Worm (Caenorhabditis elegans): ENCODE data around the gene srg-59.

DNA sequence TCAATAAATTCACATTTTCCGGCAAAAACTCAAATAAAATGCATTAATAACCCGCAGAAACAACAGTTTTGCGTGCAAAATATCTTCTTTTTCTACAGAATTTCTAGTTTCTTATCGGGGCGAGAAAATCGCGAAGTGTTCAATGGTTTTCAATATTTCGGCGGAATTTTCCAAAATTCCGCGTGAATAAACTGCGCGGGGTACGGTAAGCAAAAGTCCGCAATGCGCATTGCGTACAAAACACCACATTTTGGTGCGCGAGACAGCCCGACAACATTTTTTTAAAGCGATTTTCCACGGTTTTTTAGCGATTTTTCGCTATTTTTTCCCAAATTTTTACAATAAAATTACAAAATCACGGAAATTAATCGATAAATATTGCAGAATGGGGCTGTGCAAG lies 30.7 kb downstream of the srg-59 start, which contains the start of gene Y45G12B.2:
- TF ChIP-seq ama-1 (optimal IDR thresholded peaks at IDR 0.05) (no peak), lsy-2 (tag; optimal IDR thresholded peaks at IDR 0.05) (peak; percentile 98 to 99), ZK546.5 (tag; optimal IDR thresholded peaks at IDR 0.05) (no peak), aly-2 (tag; optimal IDR thresholded peaks at IDR 0.05) (no peak), fos-1 (tag; optimal IDR thresholded peaks at IDR 0.05) (peak; percentile 24), mdl-1 (tag; optimal IDR thresholded peaks at IDR 0.05) (no peak), elt-3 (tag; optimal IDR thresholded peaks at IDR 0.05) (no peak), unc-39 (tag; optimal IDR thresholded peaks at IDR 0.05) (no peak), nhr-237 (tag; optimal IDR thresholded peaks at IDR 0.05) (no peak), egl-27 (tag; optimal IDR thresholded peaks at IDR 0.05) (no peak), nhr-6 (tag; optimal IDR thresholded peaks at IDR 0.05) (no peak), nhr-11 (tag; optimal IDR thresholded peaks at IDR 0.05) (no peak)
